Worm (Caenorhabditis elegans) whole organism, L4 larva: Measurements from ENCODE around the gene pqn-18.

Source experiments
- R02D3.7 ChIP-seq: fragments of 150-350 bp; sonication (generic microtip); optimal IDR thresholded peaks from 3 replicates; lab custom pipeline; 2014; ENCODE audit warnings: missing biosample characterization, missing genetic modification characterization
- T26A8.4 ChIP-seq: fragments of 200-800 bp; sonication (Bioruptor generic); IDR thresholded peaks from 2 replicates; pipeline ENCODE4 v1.3.6; 2022; ENCODE audit warnings: missing genetic modification characterization, missing compliant biosample characterization
- jun-1 ChIP-seq: fragments of 150-350 bp; optimal IDR thresholded peaks from 2 replicates; lab custom pipeline; 2014; ENCODE audit warnings: missing biosample characterization, missing genetic modification reagents, missing genetic modification characterization
- nhr-10 ChIP-seq: fragments of 150-350 bp; optimal IDR thresholded peaks from 2 replicates; lab custom pipeline; 2014; ENCODE audit warnings: missing biosample characterization, missing genetic modification characterization
- nhr-11 ChIP-seq: fragments of 150-350 bp; optimal IDR thresholded peaks from 2 replicates; lab custom pipeline; 2014; ENCODE audit warnings: missing biosample characterization, missing genetic modification characterization
- nhr-28 ChIP-seq: fragments of 150-350 bp; optimal IDR thresholded peaks from 2 replicates; lab custom pipeline; 2014; ENCODE audit warnings: missing biosample characterization, missing genetic modification characterization
- pha-4 ChIP-seq, 2 experiments: fragments of 150-350 bp in 1 of 2; fragments of 200-800 bp in 1 of 2; sonication (Bioruptor generic) in 1 of 2; IDR thresholded peaks in 1 of 2; optimal IDR thresholded peaks in 1 of 2; 2 replicates each; pipeline versions ENCODE4 v1.3.6 to Lab custom; 2014 to 2022; ENCODE audit warnings: missing genetic modification characterization in 2 of 2, missing genetic modification reagents in 2 of 2, missing biosample characterization in 1 of 2, missing compliant biosample characterization in 1 of 2
- snpc-4 ChIP-seq: fragments of 150-350 bp; optimal IDR thresholded peaks from 2 replicates; lab custom pipeline; 2014; ENCODE audit warnings: missing biosample characterization, missing genetic modification characterization

DNA sequence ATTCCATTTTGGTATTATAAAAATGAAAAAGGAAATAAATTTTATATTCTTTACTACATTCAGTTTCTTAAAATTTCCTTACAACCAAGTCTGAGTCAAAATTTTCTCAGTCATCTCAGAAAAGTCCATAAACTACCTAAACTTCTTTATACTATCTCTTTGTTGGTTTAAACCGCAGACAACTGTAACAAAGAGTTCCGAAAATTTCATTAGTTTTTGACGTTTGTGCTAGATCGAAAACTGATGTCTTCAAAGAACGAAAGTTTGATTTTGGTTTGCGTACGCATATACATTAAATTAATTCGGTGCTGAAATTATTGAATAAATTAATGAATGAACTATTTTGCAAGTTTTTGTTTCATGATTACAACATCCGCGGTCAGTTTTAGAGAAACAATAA is 51.3 kb downstream of the pqn-18 start:
- TF ChIP-seq jun-1 (tag; lab: Kevin White, UChicago) = no peak
- TF ChIP-seq snpc-4 = no peak
- TF ChIP-seq nhr-11 = no peak
- no peak for TF ChIP-seq nhr-10
- TF ChIP-seq pha-4 (GFP tag; IDR thresholded peaks at IDR 0.05; lab: Robert Waterston, UW) = no peak
- no peak for TF ChIP-seq pha-4 (tag; optimal IDR thresholded peaks at IDR 0.05; lab: Kevin White, UChicago)
- TF ChIP-seq R02D3.7 (tag; lab: Kevin White, UChicago) = no peak
- no peak for TF ChIP-seq nhr-28
- no peak for TF ChIP-seq T26A8.4 (GFP tag; lab: Robert Waterston, UW)
